Worm (Caenorhabditis elegans) whole organism, L1 larva: Measurements from ENCODE around the gene Y41D4B.14.
A peak's percentile ranks its signal among the peaks of the same experiment; 100 is the strongest.

Experiments
- C16A3.4 ChIP-seq: fragments of 150-350 bp; optimal IDR thresholded peaks from 2 replicates; lab custom pipeline; 2014; ENCODE audit warnings: missing biosample characterization, missing genetic modification characterization
- C34B4.2 ChIP-seq: sonication (generic microtip); optimal IDR thresholded peaks from 2 replicates; lab custom pipeline; 2017; ENCODE audit warnings: mild to moderate bottlenecking, missing genetic modification characterization, missing compliant biosample characterization
- aha-1 ChIP-seq: fragments of 150-350 bp; optimal IDR thresholded peaks from 2 replicates; lab custom pipeline; 2014; ENCODE audit warnings: missing biosample characterization, missing genetic modification characterization
- alr-1 ChIP-seq: fragments of 200-800 bp; sonication (Bioruptor generic); optimal IDR thresholded peaks from 2 replicates; lab custom pipeline; 2018; ENCODE audit warnings: borderline replicate concordance, mild to moderate bottlenecking, missing genetic modification characterization, missing compliant biosample characterization
- ceh-8 ChIP-seq: fragments of 200-800 bp; sonication (Bioruptor generic); optimal IDR thresholded peaks from 2 replicates; lab custom pipeline; 2018; ENCODE audit warnings: mild to moderate bottlenecking, missing genetic modification characterization, moderate library complexity, missing compliant biosample characterization
- ceh-82 ChIP-seq, 3 experiments: fragments of 150-350 bp in 1 of 3; sonication (generic microtip) in 2 of 3; optimal IDR thresholded peaks; 2 replicates each; lab custom pipeline; 2014 to 2017; ENCODE audit warnings: missing biosample characterization in 3 of 3, missing genetic modification characterization in 3 of 3
- dsc-1 ChIP-seq: sonication (generic microtip); optimal IDR thresholded peaks from 2 replicates; lab custom pipeline; 2016; ENCODE audit warnings: mild to moderate bottlenecking, missing genetic modification characterization, missing compliant biosample characterization
- efl-1 ChIP-seq, 4 experiments: fragments of 150-350 bp; optimal IDR thresholded peaks in 3 of 4; peaks in 1 of 4; 1 replicate in 1 of 4; 2 replicates in 3 of 4; lab custom pipeline; 2014; ENCODE audit warnings: missing biosample characterization in 2 of 4, missing genetic modification characterization in 2 of 4, missing genetic modification reagents in 2 of 4
- efl-3 ChIP-seq: fragments of 200-800 bp; sonication (Bioruptor generic); optimal IDR thresholded peaks from 2 replicates; lab custom pipeline; 2018; ENCODE audit warnings: mild to moderate bottlenecking, missing genetic modification characterization, missing compliant biosample characterization
- egl-13 ChIP-seq: sonication (generic microtip); optimal IDR thresholded peaks from 2 replicates; lab custom pipeline; 2016; ENCODE audit warnings: missing genotype, missing genetic modification reagents, missing genetic modification characterization, missing compliant biosample characterization
- elt-3 ChIP-seq, 6 experiments: fragments of 150-350 bp in 1 of 6; sonication (generic microtip); optimal IDR thresholded peaks; 2 replicates each; lab custom pipeline; 2017 to 2018; ENCODE audit warnings: missing biosample characterization in 6 of 6, missing genetic modification characterization in 6 of 6, inconsistent platforms in 1 of 6
- ets-5 ChIP-seq: fragments of 200-800 bp; sonication (Bioruptor generic); IDR thresholded peaks from 2 replicates; pipeline ENCODE4 v1.3.6; 2022; ENCODE audit warnings: missing genetic modification characterization, missing compliant biosample characterization
- fkh-10 ChIP-seq: sonication (generic microtip); optimal IDR thresholded peaks from 2 replicates; lab custom pipeline; 2017; ENCODE audit warnings: missing biosample characterization, missing genetic modification reagents, missing genetic modification characterization
- fos-1 ChIP-seq: fragments of 150-350 bp; optimal IDR thresholded peaks from 2 replicates; lab custom pipeline; 2014; ENCODE audit warnings: missing biosample characterization, missing genetic modification characterization
- hpl-2 ChIP-seq: fragments of 150-350 bp; optimal IDR thresholded peaks from 2 replicates; lab custom pipeline; 2014; ENCODE audit warnings: missing biosample characterization, missing genetic modification reagents, missing genetic modification characterization
- irx-1 ChIP-seq: sonication (generic microtip); optimal IDR thresholded peaks from 2 replicates; lab custom pipeline; 2016; ENCODE audit warnings: missing genetic modification characterization, missing compliant biosample characterization
- jun-1 ChIP-seq: fragments of 150-350 bp; optimal IDR thresholded peaks from 2 replicates; lab custom pipeline; 2014; ENCODE audit warnings: missing biosample characterization, missing genetic modification reagents, missing genetic modification characterization
- lin-13 ChIP-seq: fragments of 150-350 bp; optimal IDR thresholded peaks from 2 replicates; lab custom pipeline; 2014; ENCODE audit warnings: missing biosample characterization, missing genetic modification reagents, missing genetic modification characterization
- lin-15B ChIP-seq: fragments of 150-350 bp; sonication (generic microtip); optimal IDR thresholded peaks from 3 replicates; lab custom pipeline; 2014; ENCODE audit warnings: missing biosample characterization, missing genetic modification characterization
- lin-35 ChIP-seq, 2 experiments: fragments of 150-350 bp; optimal IDR thresholded peaks; 2 replicates each; lab custom pipeline; 2014; ENCODE audit warnings: missing biosample characterization in 2 of 2, missing genetic modification characterization in 2 of 2, missing genetic modification reagents in 2 of 2
- lir-3 ChIP-seq: sonication (generic microtip); optimal IDR thresholded peaks from 2 replicates; lab custom pipeline; 2016; ENCODE audit warnings: mild to moderate bottlenecking, missing genetic modification characterization, moderate library complexity, missing compliant biosample characterization; ENCODE audit not compliant: poor library complexity
- lsy-2 ChIP-seq, 2 experiments: fragments of 150-350 bp; optimal IDR thresholded peaks; 2 replicates each; lab custom pipeline; 2014; ENCODE audit warnings: missing biosample characterization in 2 of 2, missing genetic modification characterization in 2 of 2
- mdl-1 ChIP-seq, 2 experiments: fragments of 150-350 bp; optimal IDR thresholded peaks; 2 replicates each; lab custom pipeline; 2014 to 2017; ENCODE audit warnings: missing biosample characterization in 2 of 2, missing genetic modification characterization in 2 of 2, inconsistent platforms in 1 of 2
- mef-2 ChIP-seq: fragments of 150-350 bp; optimal IDR thresholded peaks from 2 replicates; lab custom pipeline; 2014; ENCODE audit warnings: missing biosample characterization, missing genetic modification characterization
- nhr-11 ChIP-seq: fragments of 150-350 bp; optimal IDR thresholded peaks from 2 replicates; lab custom pipeline; 2014; ENCODE audit warnings: missing biosample characterization, missing genetic modification characterization
- nhr-12 ChIP-seq: sonication (generic microtip); optimal IDR thresholded peaks from 2 replicates; lab custom pipeline; 2017; ENCODE audit warnings: missing biosample characterization, missing genetic modification characterization
- nhr-19 ChIP-seq: fragments of 200-800 bp; sonication (Bioruptor generic); conservative IDR thresholded peaks from 2 replicates; pipeline ENCODE4 v1.3.6; 2022; ENCODE audit warnings: missing genetic modification characterization, missing compliant biosample characterization
- nhr-20 ChIP-seq: sonication (generic microtip); optimal IDR thresholded peaks from 2 replicates; lab custom pipeline; 2016; ENCODE audit warnings: mild to moderate bottlenecking, missing genetic modification characterization, missing compliant biosample characterization
- nhr-237 ChIP-seq: fragments of 150-350 bp; optimal IDR thresholded peaks from 2 replicates; lab custom pipeline; 2014; ENCODE audit warnings: missing biosample characterization, missing genetic modification characterization
- nhr-76 ChIP-seq: sonication (generic microtip); optimal IDR thresholded peaks from 2 replicates; lab custom pipeline; 2017; ENCODE audit warnings: missing biosample characterization, missing genetic modification characterization
- nhr-77 ChIP-seq: fragments of 150-350 bp; optimal IDR thresholded peaks from 2 replicates; lab custom pipeline; 2014; ENCODE audit warnings: missing biosample characterization, missing genetic modification characterization
- nhr-84 ChIP-seq: sonication (generic microtip); optimal IDR thresholded peaks from 2 replicates; lab custom pipeline; 2017; ENCODE audit warnings: missing biosample characterization, missing genetic modification characterization
- nhr-90 ChIP-seq: sonication (generic microtip); optimal IDR thresholded peaks from 2 replicates; lab custom pipeline; 2016; ENCODE audit warnings: mild to moderate bottlenecking, missing genetic modification characterization, missing compliant biosample characterization; ENCODE audit not compliant: poor library complexity
- pax-3 ChIP-seq: fragments of 200-800 bp; sonication (Bioruptor generic); optimal IDR thresholded peaks from 2 replicates; lab custom pipeline; 2018; ENCODE audit warnings: mild to moderate bottlenecking, missing genetic modification characterization, moderate library complexity, missing compliant biosample characterization
- pqm-1 ChIP-seq: sonication (generic microtip); optimal IDR thresholded peaks from 3 replicates; lab custom pipeline; 2017; ENCODE audit warnings: missing biosample characterization, missing genetic modification characterization
- skn-1 ChIP-seq: fragments of 150-350 bp; optimal IDR thresholded peaks from 2 replicates; lab custom pipeline; 2014; ENCODE audit warnings: missing biosample characterization, missing genetic modification characterization
- snpc-4 ChIP-seq: fragments of 150-350 bp; optimal IDR thresholded peaks from 2 replicates; lab custom pipeline; 2014; ENCODE audit warnings: missing biosample characterization, missing genetic modification characterization
- snu-23 ChIP-seq: sonication (generic microtip); optimal IDR thresholded peaks from 2 replicates; lab custom pipeline; 2016; ENCODE audit warnings: missing genetic modification characterization, missing compliant biosample characterization
- sup-37 ChIP-seq: fragments of 200-800 bp; sonication (Bioruptor generic); optimal IDR thresholded peaks from 2 replicates; lab custom pipeline; 2018; ENCODE audit warnings: mild to moderate bottlenecking, missing genetic modification characterization, missing compliant biosample characterization
- swsn-7 ChIP-seq: sonication (generic microtip); optimal IDR thresholded peaks from 2 replicates; lab custom pipeline; 2016; ENCODE audit warnings: missing genetic modification characterization, missing compliant biosample characterization
- unc-86 ChIP-seq: sonication (generic microtip); optimal IDR thresholded peaks from 2 replicates; lab custom pipeline; 2016; ENCODE audit warnings: missing genetic modification characterization, missing compliant biosample characterization
- zag-1 ChIP-seq: fragments of 150-350 bp; optimal IDR thresholded peaks from 2 replicates; lab custom pipeline; 2014; ENCODE audit warnings: missing biosample characterization, missing genetic modification characterization

Gene Y41D4B.14

DNA sequence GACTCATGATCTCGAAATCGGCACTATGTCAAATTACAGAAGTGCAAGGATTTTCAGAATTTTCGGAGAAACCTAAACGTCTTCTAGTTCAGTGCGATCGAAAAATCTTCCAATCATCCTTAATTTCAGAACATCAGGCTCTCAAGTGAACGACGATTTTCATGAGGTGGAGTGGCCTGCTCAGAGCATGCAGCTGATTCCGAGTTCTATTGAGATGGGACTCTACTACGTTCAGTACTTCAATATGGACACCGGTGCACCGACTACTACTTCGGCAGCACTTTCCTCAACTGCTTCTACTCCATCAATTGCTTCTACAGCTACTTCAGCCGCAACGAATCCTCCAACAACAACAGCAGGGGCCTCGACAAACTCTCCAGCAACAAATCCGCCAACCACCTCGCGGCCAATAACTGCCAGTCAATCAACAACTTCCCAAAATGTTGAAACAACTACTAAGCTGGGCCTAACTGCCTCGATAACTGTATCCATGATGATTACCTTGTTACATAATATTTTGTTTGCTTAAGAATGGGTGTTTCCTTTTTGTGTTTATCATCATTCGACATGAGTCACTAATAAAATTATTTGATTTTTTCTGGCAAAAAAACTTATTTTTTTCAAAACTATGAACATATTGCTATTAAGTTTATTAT lies 13.2 kb upstream of the Y41D4B.14 start, which contains the start of gene Y41D4B.15:
Gene Y41D4B.15 (plus strand): TSS at position 606 of the 656 bp plus-strand sequence.
- TF ChIP-seq pax-3 (tag; lab: Kevin White, UChicago) (no peak), snpc-4 (no peak), swsn-7 (tag; lab: Kevin White, UChicago) (no peak), fos-1 (tag; lab: Kevin White, UChicago) (no peak), skn-1 (tag; lab: Kevin White, UChicago) (no peak), nhr-12 (tag; lab: Kevin White, UChicago) (no peak), dsc-1 (tag; lab: Kevin White, UChicago) (no peak), irx-1 (tag; lab: Kevin White, UChicago) (no peak), nhr-237 (tag; lab: Kevin White, UChicago) (no peak), nhr-90 (tag; lab: Kevin White, UChicago) (no peak), elt-3 (tag; optimal IDR thresholded peaks at IDR 0.05; lab: Kevin White, UChicago) (no peak), lin-13 (GFP tag; lab: Kevin White, UChicago) (no peak), nhr-77 (tag; lab: Kevin White, UChicago) (no peak), lin-35 (GFP tag; optimal IDR thresholded peaks at IDR 0.05; lab: Kevin White, UChicago) (no peak), egl-13 (tag; lab: Kevin White, UChicago) (no peak), hpl-2 (no peak), sup-37 (GFP tag; lab: Kevin White, UChicago) (no peak), lsy-2 (tag; optimal IDR thresholded peaks at IDR 0.05; lab: Kevin White, UChicago) (no peak), nhr-84 (tag; lab: Kevin White, UChicago) (no peak)

ce11 chrIV:1565725-1566124 lies 11.1 kb upstream of the Y41D4B.14 start:
- TF ChIP-seq fkh-10 = no peak
- no peak for TF ChIP-seq alr-1 (tag; lab: Kevin White, UChicago)
- TF ChIP-seq mdl-1 (tag; optimal IDR thresholded peaks at IDR 0.05; lab: Kevin White, UChicago) = no peak
- TF ChIP-seq nhr-12 (tag; lab: Kevin White, UChicago) = no peak
- TF ChIP-seq nhr-20 = no peak
- no peak for TF ChIP-seq nhr-76 (tag; lab: Kevin White, UChicago)
- TF ChIP-seq ceh-8 (GFP tag; lab: Kevin White, UChicago) = no peak
- no peak for TF ChIP-seq nhr-237 (tag; lab: Kevin White, UChicago)
- no peak for TF ChIP-seq snpc-4
- no peak for TF ChIP-seq lin-15B (tag; lab: Kevin White, UChicago)
- TF ChIP-seq ets-5 (GFP tag; lab: Robert Waterston, UW) = no peak
- no peak for TF ChIP-seq C34B4.2 (tag; lab: Kevin White, UChicago)
- no peak for TF ChIP-seq skn-1 (tag; lab: Kevin White, UChicago)
- no peak for TF ChIP-seq nhr-19 (GFP tag; lab: Robert Waterston, UW)
- no peak for TF ChIP-seq lsy-2 (tag; optimal IDR thresholded peaks at IDR 0.05; lab: Kevin White, UChicago)
- TF ChIP-seq, all 84 proteins: peak for 0

DNA sequence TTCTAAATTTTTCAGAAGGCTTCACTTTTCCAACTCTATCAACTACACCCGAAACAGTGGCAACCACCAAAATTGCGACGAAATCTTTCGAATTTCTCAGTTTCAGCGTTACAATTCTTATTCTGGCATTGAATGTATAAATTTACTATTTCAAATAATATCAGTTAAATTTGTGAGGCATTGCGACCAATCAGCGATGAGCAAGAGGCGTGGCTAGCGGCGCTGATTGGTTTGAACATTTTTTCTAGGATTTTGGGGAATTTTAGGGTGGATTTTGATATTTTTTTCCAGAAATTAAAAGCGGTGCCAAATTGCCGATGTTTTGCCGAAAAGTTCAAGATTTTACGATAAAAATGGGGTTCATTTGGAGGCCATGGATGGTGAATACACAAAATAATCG lies 9.3 kb upstream of the Y41D4B.14 start:
- TF ChIP-seq nhr-76 (tag; lab: Kevin White, UChicago) = no peak

ce11 chrIV:1595802-1596201 lies 19.0 kb downstream of the Y41D4B.14 start, which contains the start of gene npp-8:
TSS of gene npp-8 (minus strand) at chrIV:1595824.
- peak; percentile 72 for TF ChIP-seq jun-1 (tag; lab: Kevin White, UChicago)
- TF ChIP-seq nhr-76 (tag; lab: Kevin White, UChicago) = peak; percentile 10
- peak; percentile 69 for TF ChIP-seq fos-1 (tag; lab: Kevin White, UChicago)
- no peak for TF ChIP-seq lir-3 (tag; lab: Kevin White, UChicago)
- TF ChIP-seq snu-23 (GFP tag; lab: Kevin White, UChicago) = peak; percentile 94
- no peak for TF ChIP-seq mef-2 (tag; lab: Kevin White, UChicago)
- peak; percentile 80 for TF ChIP-seq lin-15B (tag; lab: Kevin White, UChicago)
- TF ChIP-seq hpl-2 = peak; percentile 50
- TF ChIP-seq pqm-1 (tag; lab: Kevin White, UChicago) = no peak
- peak; percentile 82 for TF ChIP-seq lin-13 (GFP tag; lab: Kevin White, UChicago)
- peak in 2 of 6 experiments; percentile 26 to 73 for TF ChIP-seq elt-3 (tag; optimal IDR thresholded peaks at IDR 0.05; lab: Kevin White, UChicago)
- peak; percentile 81 to 94 (median 83) for TF ChIP-seq ceh-82 (tag; optimal IDR thresholded peaks at IDR 0.05; lab: Kevin White, UChicago)
- peak; percentile 79 for TF ChIP-seq C16A3.4
- no peak for TF ChIP-seq aha-1
- TF ChIP-seq unc-86 (tag; lab: Kevin White, UChicago) = peak; percentile 84
- TF ChIP-seq pax-3 (tag; lab: Kevin White, UChicago) = peak; percentile 64
- no peak for TF ChIP-seq nhr-237 (tag; lab: Kevin White, UChicago)
- TF ChIP-seq efl-1 (optimal IDR thresholded peaks at IDR 0.05; lab: Kevin White, UChicago) = peak; percentile 85 to 89
- peak; percentile 86 to 98 for TF ChIP-seq efl-1 (GFP tag; optimal IDR thresholded peaks at IDR 0.05 in 1 of 2; lab: Kevin White, UChicago)
- TF ChIP-seq mdl-1 (tag; optimal IDR thresholded peaks at IDR 0.05; lab: Kevin White, UChicago) = peak in 1 of 2 experiments; percentile 64
- peak; percentile 73 for TF ChIP-seq efl-3 (GFP tag; lab: Kevin White, UChicago)
- TF ChIP-seq lsy-2 (tag; optimal IDR thresholded peaks at IDR 0.05; lab: Kevin White, UChicago) = peak; percentile 86 to 88
- peak; percentile 37 for TF ChIP-seq nhr-11
- no peak for TF ChIP-seq zag-1 (tag; lab: Kevin White, UChicago)
- TF ChIP-seq sup-37 (GFP tag; lab: Kevin White, UChicago) = peak; percentile 54
- TF ChIP-seq dsc-1 (tag; lab: Kevin White, UChicago) = peak; percentile 92
- TF ChIP-seq ceh-8 (GFP tag; lab: Kevin White, UChicago) = peak; percentile 86
